Worm (Caenorhabditis elegans) whole organism, young adult: ENCODE measurements around the gene F47B8.4.

Experiments used
- C17E4.6 ChIP-seq: fragments of 200-800 bp; sonication (Bioruptor generic); IDR thresholded peaks from 2 replicates; pipeline ENCODE4 v1.3.6; 2022; ENCODE audit warnings: missing genetic modification reagents, missing genetic modification characterization, missing compliant biosample characterization
- D2030.7 ChIP-seq: fragments of 200-800 bp; sonication (Bioruptor generic); IDR thresholded peaks from 2 replicates; pipeline ENCODE4 v1.3.6; 2022; ENCODE audit warnings: missing genetic modification reagents, missing genetic modification characterization, missing compliant biosample characterization
- F23B12.7 ChIP-seq: sonication (generic microtip); optimal IDR thresholded peaks from 2 replicates; lab custom pipeline; 2017; ENCODE audit warnings: missing genetic modification characterization, mild to moderate bottlenecking, missing compliant biosample characterization, antibody characterized with exemption, moderate library complexity; ENCODE audit not compliant: insufficient read depth
- F37B4.10 ChIP-seq: fragments of 200-800 bp; sonication (Bioruptor generic); IDR thresholded peaks from 2 replicates; pipeline ENCODE4 v1.3.6; 2022; ENCODE audit warnings: missing genetic modification characterization, missing compliant biosample characterization
- F52B5.7 ChIP-seq: sonication (generic microtip); optimal IDR thresholded peaks from 2 replicates; lab custom pipeline; 2016; ENCODE audit warnings: mild to moderate bottlenecking, missing genetic modification characterization, missing compliant biosample characterization
- F55B11.4 ChIP-seq: sonication (generic microtip); optimal IDR thresholded peaks from 2 replicates; lab custom pipeline; 2016; ENCODE audit warnings: missing compliant biosample characterization, missing genetic modification characterization, borderline replicate concordance; ENCODE audit not compliant: insufficient read depth
- F57C9.4 ChIP-seq: sonication (generic microtip); optimal IDR thresholded peaks from 2 replicates; lab custom pipeline; 2017; ENCODE audit warnings: mild to moderate bottlenecking, missing genetic modification characterization, missing compliant biosample characterization
- Y53G8AR.9 ChIP-seq: fragments of 200-800 bp; sonication (Bioruptor generic); conservative IDR thresholded peaks from 2 replicates; pipeline ENCODE4 v1.3.6; 2022; ENCODE audit warnings: missing genetic modification reagents, missing genetic modification characterization, missing compliant biosample characterization
- Y67H2A.10 ChIP-seq: fragments of 200-800 bp; sonication (Bioruptor generic); conservative IDR thresholded peaks from 2 replicates; pipeline ENCODE4 v1.3.6; 2022; ENCODE audit warnings: missing genetic modification reagents, missing genetic modification characterization, missing compliant biosample characterization
- ZK185.1 ChIP-seq: sonication (generic microtip); optimal IDR thresholded peaks from 2 replicates; lab custom pipeline; 2016; ENCODE audit warnings: mild to moderate bottlenecking, missing genetic modification characterization, missing compliant biosample characterization; ENCODE audit not compliant: poor library complexity, severe bottlenecking
- aptf-3 ChIP-seq: fragments of 200-800 bp; sonication (Bioruptor generic); IDR thresholded peaks from 2 replicates; pipeline ENCODE4 v1.3.6; 2022; ENCODE audit warnings: missing genetic modification characterization, missing compliant biosample characterization
- atf-7 ChIP-seq: sonication (generic microtip); optimal IDR thresholded peaks from 2 replicates; lab custom pipeline; 2017; ENCODE audit warnings: mild to moderate bottlenecking, missing genetic modification characterization, missing compliant biosample characterization
- cebp-2 ChIP-seq: fragments of 200-800 bp; sonication (Bioruptor generic); IDR thresholded peaks from 2 replicates; pipeline ENCODE4 v1.3.6; 2022; ENCODE audit warnings: missing genetic modification characterization, missing compliant biosample characterization
- ceh-40 ChIP-seq: fragments of 200-800 bp; sonication (Bioruptor generic); IDR thresholded peaks from 2 replicates; pipeline ENCODE4 v1.3.6; 2022; ENCODE audit warnings: missing genetic modification characterization, missing compliant biosample characterization
- ceh-58 ChIP-seq: fragments of 200-800 bp; sonication (Bioruptor generic); IDR thresholded peaks from 2 replicates; pipeline ENCODE4 v1.3.6; 2022; ENCODE audit warnings: missing genetic modification characterization, missing compliant biosample characterization
- ceh-91 ChIP-seq: fragments of 200-800 bp; sonication (Bioruptor generic); IDR thresholded peaks from 2 replicates; pipeline ENCODE4 v1.3.6; 2022; ENCODE audit warnings: missing genetic modification reagents, missing genetic modification characterization, missing compliant biosample characterization
- dox-1 ChIP-seq: fragments of 200-800 bp; sonication (Bioruptor generic); IDR thresholded peaks from 2 replicates; pipeline ENCODE4 v1.3.6; 2022; ENCODE audit warnings: missing genetic modification reagents, missing genetic modification characterization, missing compliant biosample characterization
- egl-44 ChIP-seq: fragments of 200-800 bp; sonication (Bioruptor generic); IDR thresholded peaks from 2 replicates; pipeline ENCODE4 v1.3.6; 2022; ENCODE audit warnings: missing genetic modification reagents, missing genetic modification characterization, missing compliant biosample characterization
- ekl-4 ChIP-seq: fragments of 200-800 bp; sonication (Bioruptor generic); IDR thresholded peaks from 2 replicates; pipeline ENCODE4 v1.3.6; 2022; ENCODE audit warnings: missing genetic modification reagents, missing genetic modification characterization, missing compliant biosample characterization
- fkh-3 ChIP-seq: sonication (generic microtip); optimal IDR thresholded peaks from 2 replicates; lab custom pipeline; 2016; ENCODE audit warnings: mild to moderate bottlenecking, missing genetic modification characterization, missing compliant biosample characterization
- gei-17 ChIP-seq: fragments of 200-800 bp; sonication (Bioruptor generic); optimal IDR thresholded peaks from 2 replicates; lab custom pipeline; 2018; ENCODE audit warnings: mild to moderate bottlenecking, missing genetic modification characterization, missing compliant biosample characterization
- him-1 ChIP-seq: sonication (generic microtip); optimal IDR thresholded peaks from 2 replicates; lab custom pipeline; 2016; ENCODE audit warnings: missing genotype, missing genetic modification reagents, missing genetic modification characterization, missing compliant biosample characterization
- hlh-12 ChIP-seq: sonication (generic microtip); optimal IDR thresholded peaks from 2 replicates; lab custom pipeline; 2016; ENCODE audit warnings: missing genetic modification characterization, missing compliant biosample characterization
- hmg-1.2 ChIP-seq: fragments of 200-800 bp; sonication (Bioruptor generic); IDR thresholded peaks from 2 replicates; pipeline ENCODE4 v1.3.6; 2022; ENCODE audit warnings: missing genetic modification reagents, missing genetic modification characterization, missing compliant biosample characterization
- hsf-1 ChIP-seq: fragments of 200-800 bp; sonication (Bioruptor generic); IDR thresholded peaks from 2 replicates; pipeline ENCODE4 v1.3.6; 2022; ENCODE audit warnings: missing genetic modification reagents, missing genetic modification characterization, missing compliant biosample characterization
- lin-26 ChIP-seq: fragments of 200-800 bp; sonication (Bioruptor generic); IDR thresholded peaks from 2 replicates; pipeline ENCODE4 v1.3.6; 2022; ENCODE audit warnings: missing genetic modification reagents, missing genetic modification characterization, missing compliant biosample characterization
- lin-54 ChIP-seq: fragments of 200-800 bp; sonication (Bioruptor generic); optimal IDR thresholded peaks from 2 replicates; lab custom pipeline; 2018; ENCODE audit warnings: mild to moderate bottlenecking, missing genetic modification characterization, missing compliant biosample characterization
- lsl-1 ChIP-seq: fragments of 200-800 bp; sonication (Bioruptor generic); optimal IDR thresholded peaks from 2 replicates; lab custom pipeline; 2018; ENCODE audit warnings: mild to moderate bottlenecking, missing genetic modification characterization, moderate library complexity, missing compliant biosample characterization
- madf-8 ChIP-seq: fragments of 200-800 bp; sonication (Bioruptor generic); conservative IDR thresholded peaks from 2 replicates; pipeline ENCODE4 v1.3.6; 2022; ENCODE audit warnings: missing genetic modification reagents, missing genetic modification characterization, missing compliant biosample characterization
- nfya-2 ChIP-seq: fragments of 200-800 bp; sonication (Bioruptor generic); IDR thresholded peaks from 2 replicates; pipeline ENCODE4 v1.3.6; 2022; ENCODE audit warnings: missing genetic modification reagents, missing genetic modification characterization, missing compliant biosample characterization
- nhr-179 ChIP-seq: sonication (generic microtip); optimal IDR thresholded peaks from 2 replicates; lab custom pipeline; 2016; ENCODE audit warnings: mild to moderate bottlenecking, missing genetic modification characterization, missing compliant biosample characterization
- nhr-80 ChIP-seq: sonication (generic microtip); optimal IDR thresholded peaks from 2 replicates; lab custom pipeline; 2016; ENCODE audit warnings: missing genetic modification characterization, missing compliant biosample characterization
- nhr-90 ChIP-seq: sonication (generic microtip); optimal IDR thresholded peaks from 2 replicates; lab custom pipeline; 2016; ENCODE audit warnings: missing genotype, mild to moderate bottlenecking, missing genetic modification characterization, missing compliant biosample characterization
- pbrm-1 ChIP-seq: fragments of 200-800 bp; sonication (Bioruptor generic); IDR thresholded peaks from 2 replicates; pipeline ENCODE4 v1.3.6; 2022; ENCODE audit warnings: missing genetic modification reagents, missing genetic modification characterization, missing compliant biosample characterization
- pha-4 ChIP-seq: fragments of 150-350 bp; sonication (generic microtip); optimal IDR thresholded peaks from 2 replicates; lab custom pipeline; 2014; ENCODE audit warnings: missing biosample characterization, missing genetic modification reagents, missing genetic modification characterization
- rcor-1 ChIP-seq: fragments of 200-800 bp; sonication (Bioruptor generic); IDR thresholded peaks from 2 replicates; pipeline ENCODE4 v1.3.6; 2022; ENCODE audit warnings: missing genetic modification reagents, missing genetic modification characterization, missing compliant biosample characterization
- rec-8 ChIP-seq, 2 experiments: sonication (generic microtip); optimal IDR thresholded peaks; 2 replicates each; lab custom pipeline; 2016; ENCODE audit warnings: mild to moderate bottlenecking in 2 of 2, missing genetic modification characterization in 2 of 2, missing genetic modification reagents in 2 of 2, missing genotype in 2 of 2, missing biosample characterization in 1 of 2, missing compliant biosample characterization in 1 of 2, moderate library complexity in 1 of 2
- sea-2 ChIP-seq: fragments of 200-800 bp; sonication (Bioruptor generic); IDR thresholded peaks from 2 replicates; pipeline ENCODE4 v1.3.6; 2022; ENCODE audit warnings: missing genetic modification characterization, missing compliant biosample characterization
- snpc-1.3 ChIP-seq: sonication (generic microtip); optimal IDR thresholded peaks from 2 replicates; lab custom pipeline; 2017; ENCODE audit warnings: missing genetic modification characterization, mild to moderate bottlenecking, missing compliant biosample characterization, antibody characterized with exemption, moderate library complexity, missing genotype, missing genetic modification reagents; ENCODE audit not compliant: insufficient read depth
- tbx-9 ChIP-seq: sonication (generic microtip); optimal IDR thresholded peaks from 2 replicates; lab custom pipeline; 2016; ENCODE audit warnings: borderline replicate concordance, missing genetic modification characterization, inconsistent platforms, missing compliant biosample characterization
- tlf-1 ChIP-seq: fragments of 200-800 bp; sonication (Bioruptor generic); optimal IDR thresholded peaks from 2 replicates; lab custom pipeline; 2018; ENCODE audit warnings: mild to moderate bottlenecking, missing genetic modification characterization, missing compliant biosample characterization
- unc-130 ChIP-seq: sonication (generic microtip); optimal IDR thresholded peaks from 2 replicates; lab custom pipeline; 2016; ENCODE audit warnings: missing genetic modification reagents, missing genetic modification characterization, missing compliant biosample characterization
- unc-62 ChIP-seq: fragments of 150-350 bp; optimal IDR thresholded peaks from 2 replicates; lab custom pipeline; 2014; ENCODE audit warnings: missing biosample characterization, missing genetic modification reagents, missing genetic modification characterization
- xnd-1 ChIP-seq: sonication (generic microtip); optimal IDR thresholded peaks from 2 replicates; lab custom pipeline; 2016; ENCODE audit warnings: missing genotype, missing genetic modification reagents, missing genetic modification characterization, missing compliant biosample characterization
- zfh-2 ChIP-seq: fragments of 200-800 bp; sonication (Bioruptor generic); conservative IDR thresholded peaks from 2 replicates; pipeline ENCODE4 v1.3.6; 2022; ENCODE audit warnings: missing genetic modification reagents, missing genetic modification characterization, missing compliant biosample characterization
- ztf-25 ChIP-seq: fragments of 200-800 bp; sonication (Bioruptor generic); IDR thresholded peaks from 2 replicates; pipeline ENCODE4 v1.3.6; 2022; ENCODE audit warnings: missing genetic modification reagents, missing genetic modification characterization, missing compliant biosample characterization
- ztf-26 ChIP-seq: sonication (generic microtip); optimal IDR thresholded peaks from 2 replicates; lab custom pipeline; 2017; ENCODE audit warnings: missing genetic modification characterization, missing compliant biosample characterization
- ztf-3 ChIP-seq: fragments of 200-800 bp; sonication (Bioruptor generic); optimal IDR thresholded peaks from 2 replicates; lab custom pipeline; 2018; ENCODE audit warnings: mild to moderate bottlenecking, missing genetic modification characterization, missing compliant biosample characterization

The F47B8.4 gene

ce11 chrV:14354258-14354877, 29.9 kb upstream of the F47B8.4 start, which contains the start of gene Y49A3A.3 (continued):
- no peak for TF ChIP-seq tbx-9 (tag; lab: Kevin White, UChicago)
- 0 out of 2 replicates have a peak, but pooled peaks have one; percentile 60 for TF ChIP-seq cebp-2 (GFP tag; lab: Robert Waterston, UW)
- TF ChIP-seq nfya-2 (GFP tag; lab: Robert Waterston, UW), result 0 out of 2 replicates have a peak, but pooled peaks have one; percentile 22
- no peak for TF ChIP-seq unc-130 (GFP tag; lab: Kevin White, UChicago)
- TF ChIP-seq dox-1 (GFP tag; lab: Robert Waterston, UW), result peak; percentile 34; the same call in 1 of the 2 replicates
- TF ChIP-seq aptf-3 (GFP tag; lab: Robert Waterston, UW), result no peak
- TF ChIP-seq zfh-2 (GFP tag; lab: Robert Waterston, UW), result no peak
- peak; percentile 17; the same call in 1 of the 2 replicates for TF ChIP-seq hsf-1 (GFP tag; lab: Robert Waterston, UW)
- TF ChIP-seq F23B12.7 (tag; lab: Kevin White, UChicago), result no peak
- TF ChIP-seq ceh-58 (GFP tag; lab: Robert Waterston, UW), result no peak
- no peak for TF ChIP-seq nhr-179 (tag; lab: Kevin White, UChicago)
- no peak for TF ChIP-seq F37B4.10 (GFP tag; lab: Robert Waterston, UW)
- peak; percentile 72 for TF ChIP-seq ztf-3
- no peak for TF ChIP-seq C17E4.6 (GFP tag; lab: Robert Waterston, UW)
- no peak for TF ChIP-seq Y67H2A.10 (GFP tag; lab: Robert Waterston, UW)
- TF ChIP-seq pha-4 (tag; lab: Kevin White, UChicago), result no peak
- TF ChIP-seq lin-54, result peak; percentile 43
- TF ChIP-seq Y53G8AR.9, result 0 out of 2 replicates have a peak, but pooled peaks have one; percentile 78
- no peak for TF ChIP-seq ceh-40
- TF ChIP-seq tlf-1 (GFP tag; lab: Kevin White, UChicago), result peak; percentile 87
- TF ChIP-seq ztf-25 (GFP tag; lab: Robert Waterston, UW), result no peak
- TF ChIP-seq ceh-91 (GFP tag; lab: Robert Waterston, UW), result no peak
- TF ChIP-seq egl-44, result no peak
- peak; percentile 90 for TF ChIP-seq ekl-4
- TF ChIP-seq atf-7 (tag; lab: Kevin White, UChicago), result peak; percentile 84
- TF ChIP-seq hlh-12 (tag; lab: Kevin White, UChicago), result no peak
- peak; percentile 56 for TF ChIP-seq ZK185.1 (tag; lab: Kevin White, UChicago)
- no peak for TF ChIP-seq rec-8 (tag; optimal IDR thresholded peaks at IDR 0.05; lab: Kevin White, UChicago)
- TF ChIP-seq ztf-26 (tag; lab: Kevin White, UChicago), result peak; percentile 72
- peak; percentile 36 for TF ChIP-seq nhr-90 (tag; lab: Kevin White, UChicago)
- peak; percentile 87 for TF ChIP-seq F52B5.7 (tag; lab: Kevin White, UChicago)
- TF ChIP-seq fkh-3 (tag; lab: Kevin White, UChicago), result peak; percentile 63
- TF ChIP-seq F55B11.4, result no peak
- peak; percentile 2 for TF ChIP-seq lsl-1
- peak; percentile 76 for TF ChIP-seq pbrm-1 (GFP tag; lab: Robert Waterston, UW)
- 0 out of 2 replicates have a peak, but pooled peaks have one; percentile 19 for TF ChIP-seq lin-26 (GFP tag; lab: Robert Waterston, UW)
- no peak for TF ChIP-seq snpc-1.3 (tag; lab: Kevin White, UChicago)
- TF ChIP-seq sea-2, result no peak
- TF ChIP-seq xnd-1 (tag; lab: Kevin White, UChicago), result no peak
- TF ChIP-seq D2030.7, result no peak
- TF ChIP-seq hmg-1.2 (GFP tag; lab: Robert Waterston, UW), result peak; percentile 23; the same call in 1 of the 2 replicates
- no peak for TF ChIP-seq him-1 (tag; lab: Kevin White, UChicago)
- peak; percentile 25 for TF ChIP-seq nhr-80 (tag; lab: Kevin White, UChicago)
- TF ChIP-seq rcor-1, result no peak
- no peak for TF ChIP-seq unc-62 (GFP tag; lab: Kevin White, UChicago)
- peak; percentile 60 for TF ChIP-seq F57C9.4 (tag; lab: Kevin White, UChicago)
- peak; percentile 24 for TF ChIP-seq gei-17 (GFP tag; lab: Kevin White, UChicago)
- TF ChIP-seq madf-8 (GFP tag; lab: Robert Waterston, UW), result no peak
